Fruit fly (Drosophila melanogaster): Measurements from ENCODE around the gene MtnA.

MtnA gene

DNA sequence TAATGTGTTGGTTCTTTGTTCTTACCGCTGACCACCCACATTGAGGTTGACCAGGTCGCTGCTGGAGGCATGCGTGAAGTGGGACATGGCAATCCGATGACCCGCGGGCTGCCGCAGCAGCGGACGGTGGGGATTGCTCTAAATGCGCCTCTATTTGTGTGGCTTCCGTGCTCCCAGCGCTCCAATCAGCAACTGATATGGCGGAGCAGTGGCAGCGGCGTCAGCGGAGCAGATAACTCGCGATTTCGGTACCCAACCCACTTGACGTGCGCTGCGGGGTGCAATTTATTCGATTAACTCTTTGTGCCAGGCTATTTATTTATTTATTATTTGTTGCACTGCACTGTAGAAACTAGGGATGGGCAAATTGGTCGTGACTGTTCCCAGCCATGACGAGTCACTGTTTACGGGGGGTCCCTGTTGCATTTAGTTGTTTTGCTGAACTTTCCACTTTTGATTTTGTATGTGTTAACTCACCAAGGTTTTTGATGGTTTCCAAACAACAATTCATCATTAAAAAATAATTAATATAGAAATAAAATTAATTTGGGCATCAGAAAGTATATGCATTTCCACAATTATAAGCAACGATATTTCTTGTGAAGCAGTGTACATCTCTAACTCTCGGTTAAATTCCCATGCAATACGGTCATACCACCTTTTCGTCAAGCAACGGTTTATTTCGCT, 16.6 kb upstream of the MtnA start, which contains the start of the genes CG9467 and CG8526 (continued):
- TF ChIP-seq chm (GFP tag; IDR thresholded peaks at IDR 0.05) (0 out of 2 replicates have a peak, but pooled peaks have one; percentile 37), sim (GFP tag; IDR thresholded peaks at IDR 0.05) (no peak), CG15479 (GFP tag; optimal IDR thresholded peaks at IDR 0.05) (no peak), tna (GFP tag; IDR thresholded peaks at IDR 0.05; ENCODE audit: partially characterized antibody) (no peak; the same call in 1 of the 2 replicates), Sry-β (GFP tag; optimal IDR thresholded peaks at IDR 0.05) (peak; percentile 44), CG10321 (GFP tag; IDR thresholded peaks at IDR 0.05) (no peak), Atf-2 (GFP tag; optimal IDR thresholded peaks at IDR 0.05) (no peak), CG8359 (GFP tag; optimal IDR thresholded peaks at IDR 0.05; ENCODE audit: borderline replicate concordance) (no peak), CG16863 (GFP tag; optimal IDR thresholded peaks at IDR 0.05) (no peak), CG13775 (GFP tag; optimal IDR thresholded peaks at IDR 0.05) (peak; percentile 76), CG12942 (GFP tag; optimal IDR thresholded peaks at IDR 0.05) (peak; percentile 69), ATbp (GFP tag; optimal IDR thresholded peaks at IDR 0.05) (no peak), Adf1 (GFP tag; IDR thresholded peaks at IDR 0.05) (no peak; the same call in 1 of the 2 replicates), h (optimal IDR thresholded peaks at IDR 0.05) (no peak), ap (GFP tag; IDR thresholded peaks at IDR 0.05) (no peak), HLH3B (GFP tag; IDR thresholded peaks at IDR 0.05) (peak; percentile 41; the same call in 1 of the 2 replicates), Lhr (GFP tag; optimal IDR thresholded peaks at IDR 0.05) (peak; percentile 66), Atf3 (GFP tag; optimal IDR thresholded peaks at IDR 0.05) (no peak), vfl (GFP tag; optimal IDR thresholded peaks at IDR 0.05) (peak; percentile 40), mirr (GFP tag; optimal IDR thresholded peaks at IDR 0.05) (no peak), Abd-B (GFP tag; optimal IDR thresholded peaks at IDR 0.05) (peak; percentile 87), sqz (GFP tag; optimal IDR thresholded peaks at IDR 0.05) (no peak), dati (GFP tag; IDR thresholded peaks at IDR 0.05) (no peak), CG10543 (GFP tag; optimal IDR thresholded peaks at IDR 0.05) (peak; percentile 77), gem (tag; optimal IDR thresholded peaks at IDR 0.05) (no peak), Oaz (GFP tag; IDR thresholded peaks at IDR 0.05) (no peak), Dfd (GFP tag; optimal IDR thresholded peaks at IDR 0.05) (no peak), CG11085 (GFP tag; IDR thresholded peaks at IDR 0.05) (0 out of 2 replicates have a peak, but pooled peaks have one; percentile 52), CG14667 (GFP tag; IDR thresholded peaks at IDR 0.05) (peak; percentile 48), peb (GFP tag; IDR thresholded peaks at IDR 0.05) (no peak), CG9727 (GFP tag; optimal IDR thresholded peaks at IDR 0.05) (peak; percentile 69), ac (GFP tag; optimal IDR thresholded peaks at IDR 0.05) (no peak), trem (tag; optimal IDR thresholded peaks at IDR 0.05) (peak; percentile 79), ase (GFP tag; IDR thresholded peaks at IDR 0.05) (0 out of 3 replicates have a peak, but pooled peaks have one; percentile 51), fd96Cb (tag; optimal IDR thresholded peaks at IDR 0.05) (peak; percentile 36), Mrtf (GFP tag; IDR thresholded peaks at IDR 0.05) (0 out of 3 replicates have a peak, but pooled peaks have one; percentile 9), Dp (GFP tag; optimal IDR thresholded peaks at IDR 0.05) (peak; percentile 77), CG6791 (GFP tag; IDR thresholded peaks at IDR 0.05; ENCODE audit: partially characterized antibody) (peak; percentile 63), CG6254 (GFP tag; optimal IDR thresholded peaks at IDR 0.05) (peak; percentile 61), CG3726 (GFP tag; IDR thresholded peaks at IDR 0.05) (no peak; the same call in 2 of the 3 replicates), CG9215 (GFP tag; IDR thresholded peaks at IDR 0.05) (peak; percentile 78), dimm (GFP tag; IDR thresholded peaks at IDR 0.05) (no peak), sens (GFP tag) (no peak), rib (GFP tag; IDR thresholded peaks at IDR 0.05) (no peak), BEAF-32 (GFP tag; optimal IDR thresholded peaks at IDR 0.05) (peak; percentile 89), salm (tag; optimal IDR thresholded peaks at IDR 0.05) (peak; percentile 4), CG10274 (GFP tag; optimal IDR thresholded peaks at IDR 0.05) (no peak), wor (GFP tag; IDR thresholded peaks at IDR 0.05) (no peak), Poxn (GFP tag; IDR thresholded peaks at IDR 0.05) (no peak), Hand (GFP tag; optimal IDR thresholded peaks at IDR 0.05) (no peak)
